Worm (Caenorhabditis elegans): ENCODE data around the gene thoc-2.

ce11 chrIII:6396381-6396780 is 28.5 kb downstream of the thoc-2 start:
- TF ChIP-seq lin-13 (tag; optimal IDR thresholded peaks at IDR 0.05): no peak
- TF ChIP-seq sem-2 (GFP tag; optimal IDR thresholded peaks at IDR 0.05): no peak
- TF ChIP-seq unc-39 (tag; optimal IDR thresholded peaks at IDR 0.05): no peak
- no peak for TF ChIP-seq lsy-2 (tag; optimal IDR thresholded peaks at IDR 0.05)
- no peak for TF ChIP-seq snpc-4 (tag; optimal IDR thresholded peaks at IDR 0.05)
- TF ChIP-seq sptf-1 (tag; optimal IDR thresholded peaks at IDR 0.05): no peak
- TF ChIP-seq blmp-1 (tag; optimal IDR thresholded peaks at IDR 0.05): no peak
- no peak for TF ChIP-seq mep-1 (tag; optimal IDR thresholded peaks at IDR 0.05)
- no peak for TF ChIP-seq ces-1 (GFP tag; optimal IDR thresholded peaks at IDR 0.05)
- TF ChIP-seq ztf-11 (tag; optimal IDR thresholded peaks at IDR 0.05): no peak
- no peak for TF ChIP-seq tbx-8 (GFP tag; optimal IDR thresholded peaks at IDR 0.05)
- TF ChIP-seq nhr-12 (tag; optimal IDR thresholded peaks at IDR 0.05): no peak
